Worm (Caenorhabditis elegans) whole organism, early embryonic: Measurements from ENCODE around the gene srh-288.

Experiments
- ets-7 ChIP-seq: sonication (generic microtip); optimal IDR thresholded peaks from 2 replicates; lab custom pipeline; 2016; ENCODE audit warnings: missing genotype, missing genetic modification characterization, missing compliant biosample characterization
- hmbx-1 ChIP-seq: sonication (generic microtip); optimal IDR thresholded peaks from 2 replicates; lab custom pipeline; 2016; ENCODE audit warnings: mild to moderate bottlenecking, missing genetic modification characterization, missing compliant biosample characterization

DNA sequence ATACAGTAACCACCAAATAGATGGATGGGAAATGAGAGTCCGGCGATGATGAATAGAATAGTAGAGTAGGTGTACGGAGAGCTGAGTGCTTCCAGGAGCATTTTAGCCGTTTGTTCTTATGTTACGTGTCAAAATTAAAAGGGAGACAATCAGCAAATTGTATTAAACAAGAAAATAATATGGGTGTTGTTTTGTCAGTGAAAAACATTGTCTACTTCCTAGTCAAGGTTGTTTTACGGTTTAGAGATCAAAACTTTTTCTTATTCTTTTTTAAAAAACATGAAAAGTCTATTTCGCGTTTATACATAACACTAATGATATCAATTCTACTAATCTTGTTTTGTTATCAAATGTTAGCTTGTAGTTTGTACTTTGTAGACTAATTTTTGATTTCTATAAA is 1.6 kb downstream of the srh-288 start, which contains the start of gene srh-289:
- no peak for TF ChIP-seq hmbx-1
- no peak for TF ChIP-seq ets-7 (tag; lab: Kevin White, UChicago)
